Worm (Caenorhabditis elegans) whole organism, L1 larva: Measurements from ENCODE around the gene srx-33.

Experiments used
- C16A3.4 ChIP-seq: fragments of 150-350 bp; optimal IDR thresholded peaks from 2 replicates; lab custom pipeline; 2014; ENCODE audit warnings: missing biosample characterization, missing genetic modification characterization
- F16B12.6 ChIP-seq: fragments of 150-350 bp; optimal IDR thresholded peaks from 2 replicates; lab custom pipeline; 2014; ENCODE audit warnings: missing biosample characterization, missing genetic modification characterization
- alr-1 ChIP-seq: fragments of 200-800 bp; sonication (Bioruptor generic); optimal IDR thresholded peaks from 2 replicates; lab custom pipeline; 2018; ENCODE audit warnings: borderline replicate concordance, mild to moderate bottlenecking, missing genetic modification characterization, missing compliant biosample characterization
- ama-1 ChIP-seq: fragments of 150-350 bp; optimal IDR thresholded peaks from 2 replicates; lab custom pipeline; 2014
- blmp-1 ChIP-seq: fragments of 150-350 bp; optimal IDR thresholded peaks from 2 replicates; lab custom pipeline; 2014; ENCODE audit warnings: missing biosample characterization, missing genetic modification characterization
- ceh-8 ChIP-seq: fragments of 200-800 bp; sonication (Bioruptor generic); optimal IDR thresholded peaks from 2 replicates; lab custom pipeline; 2018; ENCODE audit warnings: mild to moderate bottlenecking, missing genetic modification characterization, moderate library complexity, missing compliant biosample characterization
- dpl-1 ChIP-seq, 3 experiments: fragments of 150-350 bp in 2 of 3; sonication (generic microtip) in 1 of 3; optimal IDR thresholded peaks; 2 replicates each; lab custom pipeline; 2014 to 2017; ENCODE audit warnings: missing biosample characterization in 3 of 3, missing genetic modification characterization in 3 of 3, missing genetic modification reagents in 3 of 3
- efl-1 ChIP-seq, 4 experiments: fragments of 150-350 bp; optimal IDR thresholded peaks in 3 of 4; peaks in 1 of 4; 1 replicate in 1 of 4; 2 replicates in 3 of 4; lab custom pipeline; 2014; ENCODE audit warnings: missing biosample characterization in 2 of 4, missing genetic modification characterization in 2 of 4, missing genetic modification reagents in 2 of 4
- egl-27 ChIP-seq, 2 experiments: fragments of 150-350 bp in 1 of 2; sonication (generic microtip); optimal IDR thresholded peaks; 3 replicates each; lab custom pipeline; 2017 to 2018; ENCODE audit warnings: missing biosample characterization in 2 of 2, missing genetic modification characterization in 2 of 2, missing genetic modification reagents in 2 of 2
- elt-2 ChIP-seq: sonication (generic microtip); optimal IDR thresholded peaks from 2 replicates; lab custom pipeline; 2016; ENCODE audit warnings: missing genetic modification characterization, mild to moderate bottlenecking, inconsistent platforms, missing compliant biosample characterization, missing genetic modification reagents
- elt-3 ChIP-seq, 6 experiments: fragments of 150-350 bp in 1 of 6; sonication (generic microtip); optimal IDR thresholded peaks; 2 replicates each; lab custom pipeline; 2017 to 2018; ENCODE audit warnings: missing biosample characterization in 6 of 6, missing genetic modification characterization in 6 of 6, inconsistent platforms in 1 of 6
- ets-5 ChIP-seq: fragments of 200-800 bp; sonication (Bioruptor generic); IDR thresholded peaks from 2 replicates; pipeline ENCODE4 v1.3.6; 2022; ENCODE audit warnings: missing genetic modification characterization, missing compliant biosample characterization
- fkh-10 ChIP-seq: sonication (generic microtip); optimal IDR thresholded peaks from 2 replicates; lab custom pipeline; 2017; ENCODE audit warnings: missing biosample characterization, missing genetic modification reagents, missing genetic modification characterization
- fkh-4 ChIP-seq: sonication (generic microtip); optimal IDR thresholded peaks from 2 replicates; lab custom pipeline; 2016; ENCODE audit warnings: missing compliant biosample characterization, missing genetic modification characterization, borderline replicate concordance
- hlh-17 ChIP-seq: fragments of 200-800 bp; sonication (Bioruptor generic); optimal IDR thresholded peaks from 2 replicates; lab custom pipeline; 2018; ENCODE audit warnings: missing genetic modification characterization, mild to moderate bottlenecking, missing compliant biosample characterization, moderate library complexity, borderline replicate concordance
- hlh-4 ChIP-seq: sonication (generic microtip); optimal IDR thresholded peaks from 2 replicates; lab custom pipeline; 2016; ENCODE audit warnings: mild to moderate bottlenecking, missing genetic modification characterization, missing compliant biosample characterization
- lin-14 ChIP-seq: fragments of 200-800 bp; sonication (Bioruptor generic); optimal IDR thresholded peaks from 2 replicates; lab custom pipeline; 2018; ENCODE audit warnings: mild to moderate bottlenecking, missing genetic modification characterization, moderate library complexity, missing compliant biosample characterization
- lin-39 ChIP-seq: fragments of 150-350 bp; optimal IDR thresholded peaks from 2 replicates; lab custom pipeline; 2014; ENCODE audit warnings: missing biosample characterization, missing genetic modification reagents, missing genetic modification characterization
- mef-2 ChIP-seq: fragments of 150-350 bp; optimal IDR thresholded peaks from 2 replicates; lab custom pipeline; 2014; ENCODE audit warnings: missing biosample characterization, missing genetic modification characterization
- mep-1 ChIP-seq: fragments of 150-350 bp; optimal IDR thresholded peaks from 2 replicates; lab custom pipeline; 2014; ENCODE audit warnings: missing biosample characterization, missing genetic modification characterization
- nhr-11 ChIP-seq: fragments of 150-350 bp; optimal IDR thresholded peaks from 2 replicates; lab custom pipeline; 2014; ENCODE audit warnings: missing biosample characterization, missing genetic modification characterization
- nhr-20 ChIP-seq: sonication (generic microtip); optimal IDR thresholded peaks from 2 replicates; lab custom pipeline; 2016; ENCODE audit warnings: mild to moderate bottlenecking, missing genetic modification characterization, missing compliant biosample characterization
- nhr-28 ChIP-seq: fragments of 150-350 bp; optimal IDR thresholded peaks from 2 replicates; lab custom pipeline; 2014; ENCODE audit warnings: missing biosample characterization, missing genetic modification characterization
- nhr-71 ChIP-seq: sonication (generic microtip); optimal IDR thresholded peaks from 2 replicates; lab custom pipeline; 2016; ENCODE audit warnings: mild to moderate bottlenecking, missing genetic modification characterization, moderate library complexity, missing compliant biosample characterization
- nhr-76 ChIP-seq: sonication (generic microtip); optimal IDR thresholded peaks from 2 replicates; lab custom pipeline; 2017; ENCODE audit warnings: missing biosample characterization, missing genetic modification characterization
- nhr-77 ChIP-seq: fragments of 150-350 bp; optimal IDR thresholded peaks from 2 replicates; lab custom pipeline; 2014; ENCODE audit warnings: missing biosample characterization, missing genetic modification characterization
- nhr-84 ChIP-seq: sonication (generic microtip); optimal IDR thresholded peaks from 2 replicates; lab custom pipeline; 2017; ENCODE audit warnings: missing biosample characterization, missing genetic modification characterization
- nhr-85 ChIP-seq: sonication (generic microtip); peaks from one replicate; lab custom pipeline; 2016; ENCODE audit warnings: missing genetic modification characterization, inconsistent platforms, missing compliant biosample characterization
- pag-3 ChIP-seq: sonication (generic microtip); optimal IDR thresholded peaks from 2 replicates; lab custom pipeline; 2017; ENCODE audit warnings: missing genetic modification characterization, mild to moderate bottlenecking, missing compliant biosample characterization, antibody characterized with exemption, borderline replicate concordance; ENCODE audit not compliant: insufficient read depth
- pax-3 ChIP-seq: fragments of 200-800 bp; sonication (Bioruptor generic); optimal IDR thresholded peaks from 2 replicates; lab custom pipeline; 2018; ENCODE audit warnings: mild to moderate bottlenecking, missing genetic modification characterization, moderate library complexity, missing compliant biosample characterization
- rnt-1 ChIP-seq: sonication (generic microtip); optimal IDR thresholded peaks from 2 replicates; lab custom pipeline; 2016; ENCODE audit warnings: mild to moderate bottlenecking, missing genetic modification characterization, moderate library complexity, missing compliant biosample characterization
- snpc-4 ChIP-seq: fragments of 150-350 bp; optimal IDR thresholded peaks from 2 replicates; lab custom pipeline; 2014; ENCODE audit warnings: missing biosample characterization, missing genetic modification characterization
- snu-23 ChIP-seq: sonication (generic microtip); optimal IDR thresholded peaks from 2 replicates; lab custom pipeline; 2016; ENCODE audit warnings: missing genetic modification characterization, missing compliant biosample characterization
- sox-4 ChIP-seq: sonication (generic microtip); optimal IDR thresholded peaks from 2 replicates; lab custom pipeline; 2016; ENCODE audit warnings: missing genetic modification characterization, missing compliant biosample characterization
- sptf-1 ChIP-seq: fragments of 150-350 bp; optimal IDR thresholded peaks from 2 replicates; lab custom pipeline; 2014; ENCODE audit warnings: missing biosample characterization, missing genetic modification characterization
- sup-37 ChIP-seq: fragments of 200-800 bp; sonication (Bioruptor generic); optimal IDR thresholded peaks from 2 replicates; lab custom pipeline; 2018; ENCODE audit warnings: mild to moderate bottlenecking, missing genetic modification characterization, missing compliant biosample characterization
- tlp-1 ChIP-seq: fragments of 150-350 bp; optimal IDR thresholded peaks from 2 replicates; lab custom pipeline; 2014; ENCODE audit warnings: missing biosample characterization, missing genetic modification characterization
- unc-130 ChIP-seq: fragments of 150-350 bp; optimal IDR thresholded peaks from 2 replicates; lab custom pipeline; 2017; ENCODE audit warnings: missing biosample characterization, missing genetic modification characterization, inconsistent platforms
- unc-98 ChIP-seq: fragments of 200-800 bp; sonication (Bioruptor generic); IDR thresholded peaks from 2 replicates; pipeline ENCODE4 v1.3.6; 2022; ENCODE audit warnings: missing genetic modification characterization, missing compliant biosample characterization
- vab-15 ChIP-seq: sonication (generic microtip); optimal IDR thresholded peaks from 2 replicates; lab custom pipeline; 2017; ENCODE audit warnings: missing genotype, mild to moderate bottlenecking, missing genetic modification characterization, missing compliant biosample characterization
- zag-1 ChIP-seq: fragments of 150-350 bp; optimal IDR thresholded peaks from 2 replicates; lab custom pipeline; 2014; ENCODE audit warnings: missing biosample characterization, missing genetic modification characterization

The srx-33 gene

DNA sequence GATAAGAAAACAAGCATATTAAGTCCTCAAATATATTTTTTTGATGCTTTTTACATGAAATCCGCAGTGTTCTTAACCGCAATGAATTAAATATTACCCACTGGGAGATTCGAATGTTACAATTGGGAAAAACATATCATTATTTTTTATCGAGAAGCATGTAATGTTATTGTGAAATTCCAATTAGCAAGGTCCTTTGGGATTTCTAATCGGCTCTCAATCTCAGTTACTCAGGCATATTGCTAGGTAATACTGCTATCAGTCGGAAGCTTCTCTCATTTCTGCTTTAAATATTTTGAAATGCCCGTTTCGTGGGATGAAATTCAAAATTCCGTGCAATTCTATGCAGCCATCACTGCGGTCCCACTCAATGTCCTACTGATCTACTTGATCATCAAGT, 40.7 kb upstream of the srx-33 start, which contains the start of gene str-204:
str-204 (plus strand) TSS at position 301 of the 400 bp plus-strand sequence.
- TF ChIP-seq mef-2, result no peak
- no peak for TF ChIP-seq mep-1 (tag; lab: Kevin White, UChicago)
- no peak for TF ChIP-seq tlp-1 (tag; lab: Kevin White, UChicago)
- TF ChIP-seq vab-15, result no peak
- no peak for TF ChIP-seq fkh-10 (GFP tag; lab: Kevin White, UChicago)
- TF ChIP-seq ceh-8 (GFP tag; lab: Kevin White, UChicago), result no peak
- TF ChIP-seq zag-1 (tag; lab: Kevin White, UChicago), result no peak
- TF ChIP-seq sox-4 (tag; lab: Kevin White, UChicago), result no peak
- TF ChIP-seq nhr-85 (tag; lab: Kevin White, UChicago), result no peak
- TF ChIP-seq pag-3 (tag; lab: Kevin White, UChicago), result no peak
- no peak for TF ChIP-seq nhr-76 (tag; lab: Kevin White, UChicago)
- TF ChIP-seq nhr-28 (tag; lab: Kevin White, UChicago), result no peak
- TF ChIP-seq alr-1 (tag; lab: Kevin White, UChicago), result no peak
- TF ChIP-seq, all 84 proteins: peak for 0

ce11 chrV:7157089-7157488, 38.4 kb upstream of the srx-33 start, which contains the start of gene ugt-39:
Gene ugt-39 (plus strand): TSS chrV:7157142.
- peak; percentile 41 for TF ChIP-seq lin-14 (GFP tag; lab: Kevin White, UChicago)
- TF ChIP-seq snu-23 (GFP tag; lab: Kevin White, UChicago), result peak; percentile 5
- peak; percentile 20 for TF ChIP-seq nhr-20
- TF ChIP-seq elt-3 (tag; optimal IDR thresholded peaks at IDR 0.05; lab: Kevin White, UChicago), result peak in 3 of 6 experiments; percentile 17 to 42 (median 41)
- no peak for TF ChIP-seq unc-130 (tag; lab: Kevin White, UChicago)
- TF ChIP-seq nhr-11 (tag; lab: Kevin White, UChicago), result no peak
- no peak for TF ChIP-seq snpc-4 (tag; lab: Kevin White, UChicago)
- TF ChIP-seq elt-2 (tag; lab: Kevin White, UChicago), result peak; percentile 62

- TF ChIP-seq ama-1 (lab: Kevin White, UChicago), result no peak
- TF ChIP-seq, all 84 proteins: peak for 0
Measured at ce11 chrV:7156079-7156478, 37.4 kb upstream of the srx-33 start, which contains the start of gene F10D2.10. Gene F10D2.10 (minus strand): TSS chrV:7156179.

- TF ChIP-seq efl-1 (optimal IDR thresholded peaks at IDR 0.05; lab: Kevin White, UChicago) (no peak), efl-1 (GFP tag; optimal IDR thresholded peaks at IDR 0.05 in 1 of 2; lab: Kevin White, UChicago) (peak in 1 of 2 experiments; percentile 30), alr-1 (tag; lab: Kevin White, UChicago) (no peak), hlh-17 (no peak), ceh-8 (GFP tag; lab: Kevin White, UChicago) (no peak)
Measured at ce11 chrV:7153046-7153445, 34.4 kb upstream of the srx-33 start, which contains the start of gene fat-7. Gene fat-7 (minus strand): TSS chrV:7153146.

ce11 chrV:7150570-7150969, 31.9 kb upstream of the srx-33 start, which contains the start of gene F10D2.8:
Gene F10D2.8 (minus strand): TSS chrV:7150714.
- TF ChIP-seq nhr-76 (tag; lab: Kevin White, UChicago), result no peak
- TF ChIP-seq sup-37 (GFP tag; lab: Kevin White, UChicago), result no peak
- TF ChIP-seq unc-98 (GFP tag; lab: Robert Waterston, UW), result no peak
- no peak for TF ChIP-seq sptf-1 (tag; lab: Kevin White, UChicago)
- TF ChIP-seq rnt-1 (tag; lab: Kevin White, UChicago), result no peak
- no peak for TF ChIP-seq pax-3 (tag; lab: Kevin White, UChicago)
- TF ChIP-seq fkh-4, result no peak
- no peak for TF ChIP-seq fkh-10 (GFP tag; lab: Kevin White, UChicago)
- TF ChIP-seq hlh-4 (tag; lab: Kevin White, UChicago), result no peak
- TF ChIP-seq nhr-71 (tag; lab: Kevin White, UChicago), result no peak
- peak; percentile 76 for TF ChIP-seq tlp-1 (tag; lab: Kevin White, UChicago)
- no peak for TF ChIP-seq ets-5 (GFP tag; lab: Robert Waterston, UW)
- TF ChIP-seq nhr-20, result peak; percentile 20
- no peak for TF ChIP-seq egl-27 (tag; optimal IDR thresholded peaks at IDR 0.05; lab: Kevin White, UChicago)
- TF ChIP-seq nhr-77, result no peak
- TF ChIP-seq lin-39 (tag; lab: Kevin White, UChicago), result no peak
- TF ChIP-seq unc-130 (tag; lab: Kevin White, UChicago), result no peak
- no peak for TF ChIP-seq pag-3 (tag; lab: Kevin White, UChicago)
- TF ChIP-seq nhr-84 (tag; lab: Kevin White, UChicago), result no peak
- TF ChIP-seq dpl-1 (GFP tag; optimal IDR thresholded peaks at IDR 0.05; lab: Kevin White, UChicago), result no peak
- TF ChIP-seq mep-1 (tag; lab: Kevin White, UChicago), result no peak
- no peak for TF ChIP-seq ceh-8 (GFP tag; lab: Kevin White, UChicago)
- TF ChIP-seq blmp-1 (tag; lab: Kevin White, UChicago), result no peak
- no peak for TF ChIP-seq C16A3.4
- TF ChIP-seq snu-23 (GFP tag; lab: Kevin White, UChicago), result no peak
- TF ChIP-seq F16B12.6 (tag; lab: Kevin White, UChicago), result no peak
- TF ChIP-seq elt-3 (tag; optimal IDR thresholded peaks at IDR 0.05; lab: Kevin White, UChicago), result peak in 4 of 6 experiments; percentile 4 to 77 (median 42)
- TF ChIP-seq elt-2 (tag; lab: Kevin White, UChicago), result peak; percentile 87
- TF ChIP-seq mef-2, result no peak
